Fruit fly (Drosophila melanogaster) whole organism, embryonic: ENCODE data around the gene CG6195.

Experiments
- Abd-B ChIP-seq: fragments of 200-800 bp; sonication (Bioruptor generic); optimal IDR thresholded peaks from 2 replicates; lab custom pipeline; 2018; ENCODE audit warnings: missing biosample characterization, mild to moderate bottlenecking, missing genetic modification characterization, moderate library complexity
- Ada2b ChIP-seq: fragments of 200-800 bp; sonication (Bioruptor generic); IDR thresholded peaks from 2 replicates; pipeline ENCODE4 v1.3.6; 2022; ENCODE audit warnings: missing biosample characterization, missing genetic modification characterization
- Atf-2 ChIP-seq: fragments of 200-800 bp; sonication (Bioruptor generic); optimal IDR thresholded peaks from 2 replicates; lab custom pipeline; 2016; ENCODE audit warnings: missing biosample characterization, missing genetic modification characterization
- Bgb ChIP-seq: fragments of 200-800 bp; sonication (Bioruptor generic); IDR thresholded peaks from 2 replicates; pipeline ENCODE4 v1.3.6; 2022; ENCODE audit warnings: missing biosample characterization, missing genetic modification characterization; ENCODE audit not compliant: partially characterized antibody
- Blimp-1 ChIP-seq: fragments of 200-800 bp; sonication (Bioruptor generic); optimal IDR thresholded peaks from 3 replicates; lab custom pipeline; 2018; ENCODE audit warnings: missing biosample characterization, missing genetic modification characterization, mild to moderate bottlenecking, moderate library complexity, missing genetic modification reagents
- CG10654 ChIP-seq: fragments of 200-800 bp; sonication (Bioruptor generic); optimal IDR thresholded peaks from 2 replicates; lab custom pipeline; 2016; ENCODE audit warnings: missing biosample characterization, missing genetic modification characterization
- CG10979 ChIP-seq: fragments of 200-800 bp; sonication (Bioruptor generic); optimal IDR thresholded peaks from 2 replicates; lab custom pipeline; 2018; ENCODE audit warnings: missing biosample characterization, mild to moderate bottlenecking, missing genetic modification characterization, moderate library complexity
- CG11398 ChIP-seq: fragments of 200-800 bp; sonication (Bioruptor generic); optimal IDR thresholded peaks from 2 replicates; lab custom pipeline; 2016; ENCODE audit warnings: missing biosample characterization, missing genetic modification characterization
- CG11695 ChIP-seq: fragments of 200-800 bp; sonication (Bioruptor generic); IDR thresholded peaks from 3 replicates; pipeline ENCODE4 v1.3.6; 2022; ENCODE audit warnings: missing biosample characterization, missing genetic modification characterization
- CG11696 ChIP-seq: fragments of 200-800 bp; sonication (Bioruptor generic); IDR thresholded peaks from 2 replicates; pipeline ENCODE4 v1.3.6; 2022; ENCODE audit warnings: missing biosample characterization, missing genetic modification characterization
- CG12744 ChIP-seq: fragments of 200-800 bp; sonication (Bioruptor generic); optimal IDR thresholded peaks from 2 replicates; lab custom pipeline; 2016; ENCODE audit warnings: missing biosample characterization, missing genetic modification characterization
- CG13296 ChIP-seq: fragments of 200-800 bp; sonication (Bioruptor generic); optimal IDR thresholded peaks from 3 replicates; lab custom pipeline; 2018; ENCODE audit warnings: missing biosample characterization, mild to moderate bottlenecking, missing genetic modification characterization
- CG14965 ChIP-seq: fragments of 200-800 bp; sonication (Bioruptor generic); optimal IDR thresholded peaks from 2 replicates; lab custom pipeline; 2016; ENCODE audit warnings: missing biosample characterization, missing genetic modification characterization, borderline replicate concordance
- CG15269 ChIP-seq: fragments of 200-800 bp; sonication (Bioruptor generic); optimal IDR thresholded peaks from 2 replicates; lab custom pipeline; 2018; ENCODE audit warnings: missing biosample characterization, mild to moderate bottlenecking, missing genetic modification characterization, moderate library complexity
- CG15696 ChIP-seq: fragments of 200-800 bp; sonication (Bioruptor generic); optimal IDR thresholded peaks from 2 replicates; lab custom pipeline; 2019; ENCODE audit warnings: missing biosample characterization, mild to moderate bottlenecking, missing genetic modification characterization, moderate library complexity
- CG1647 ChIP-seq: fragments of 200-800 bp; sonication (Bioruptor generic); optimal IDR thresholded peaks from 3 replicates; lab custom pipeline; 2016; ENCODE audit warnings: missing biosample characterization, missing genetic modification characterization
- CG17829 ChIP-seq: fragments of 200-800 bp; optimal IDR thresholded peaks from 2 replicates; lab custom pipeline; 2019; ENCODE audit warnings: missing biosample characterization, mild to moderate bottlenecking, missing genetic modification characterization, moderate library complexity
- CG1832 ChIP-seq: fragments of 200-800 bp; sonication (Bioruptor generic); optimal IDR thresholded peaks from 2 replicates; lab custom pipeline; 2017; ENCODE audit warnings: missing biosample characterization, mild to moderate bottlenecking, missing genetic modification characterization, inconsistent platforms
- CG18619 ChIP-seq: fragments of 200-800 bp; sonication (Bioruptor generic); optimal IDR thresholded peaks from 3 replicates; lab custom pipeline; 2017; ENCODE audit warnings: missing biosample characterization, mild to moderate bottlenecking, missing genetic modification characterization
- CG31441 ChIP-seq: fragments of 200-800 bp; sonication (Bioruptor generic); IDR thresholded peaks from 2 replicates; pipeline ENCODE4 v1.3.6; 2022; ENCODE audit warnings: missing biosample characterization, missing genetic modification characterization
- CG34224 ChIP-seq: fragments of 200-800 bp; sonication (Bioruptor generic); IDR thresholded peaks from 3 replicates; pipeline ENCODE4 v1.3.6; 2022; ENCODE audit warnings: missing biosample characterization, missing genetic modification characterization; ENCODE audit not compliant: partially characterized antibody
- CG3726 ChIP-seq: fragments of 200-800 bp; sonication (Bioruptor generic); IDR thresholded peaks from 3 replicates; pipeline ENCODE4, ENCODE4 v1.3.6; 2022; ENCODE audit warnings: missing biosample characterization, missing genetic modification characterization
- CG3847 ChIP-seq: fragments of 200-800 bp; sonication (Bioruptor generic); IDR thresholded peaks from 2 replicates; pipeline ENCODE4 v1.3.6; 2022; ENCODE audit warnings: missing biosample characterization, missing genetic modification characterization
- CG4360 ChIP-seq: fragments of 200-800 bp; sonication (Bioruptor generic); IDR thresholded peaks from 2 replicates; pipeline ENCODE4 v1.3.6; 2022; ENCODE audit warnings: missing biosample characterization, missing genetic modification characterization
- CG4730 ChIP-seq: fragments of 200-800 bp; sonication (Bioruptor generic); IDR thresholded peaks from 2 replicates; pipeline ENCODE4 v1.3.6; 2022; ENCODE audit warnings: missing biosample characterization, missing genetic modification characterization
- CG6689 ChIP-seq: fragments of 200-800 bp; sonication (Bioruptor generic); IDR thresholded peaks from 2 replicates; pipeline ENCODE4 v1.3.6; 2022; ENCODE audit warnings: missing biosample characterization, missing genetic modification characterization
- E2f1 ChIP-seq: fragments of 200-800 bp; sonication (Bioruptor generic); IDR thresholded peaks from 2 replicates; pipeline ENCODE4 v1.3.6; 2022; ENCODE audit warnings: missing biosample characterization, missing genetic modification characterization
- H2.0 ChIP-seq: fragments of 200-800 bp; sonication (Bioruptor generic); IDR thresholded peaks from 2 replicates; pipeline ENCODE4 v1.3.6; 2022; ENCODE audit warnings: missing biosample characterization, missing genetic modification characterization
- HLH3B ChIP-seq: fragments of 200-800 bp; sonication (Bioruptor generic); IDR thresholded peaks from 2 replicates; pipeline ENCODE4 v1.3.6; 2022; ENCODE audit warnings: missing biosample characterization, missing genetic modification characterization
- HLHmδ ChIP-seq: fragments of 200-800 bp; sonication (Bioruptor generic); optimal IDR thresholded peaks from 2 replicates; lab custom pipeline; 2018; ENCODE audit warnings: missing biosample characterization, mild to moderate bottlenecking, missing genetic modification characterization, moderate library complexity
- HmgD ChIP-seq: fragments of 200-800 bp; sonication (Bioruptor generic); optimal IDR thresholded peaks from 3 replicates; lab custom pipeline; 2016; ENCODE audit warnings: missing biosample characterization, missing genetic modification characterization
- Mad ChIP-seq: fragments of 200-800 bp; sonication (Bioruptor generic); optimal IDR thresholded peaks from 2 replicates; lab custom pipeline; 2016; ENCODE audit warnings: missing biosample characterization, missing genetic modification characterization
- NK7.1 ChIP-seq: fragments of 200-800 bp; sonication (Bioruptor generic); optimal IDR thresholded peaks from 3 replicates; lab custom pipeline; 2016; ENCODE audit warnings: missing biosample characterization, missing genetic modification characterization
- Nf-YC ChIP-seq: fragments of 200-800 bp; optimal IDR thresholded peaks from 3 replicates; lab custom pipeline; 2019; ENCODE audit warnings: missing biosample characterization, mild to moderate bottlenecking, missing genetic modification characterization, moderate library complexity
- Optix ChIP-seq: fragments of 200-800 bp; sonication (Bioruptor generic); IDR thresholded peaks from 3 replicates; pipeline ENCODE4 v1.3.6; 2022; ENCODE audit warnings: missing biosample characterization, missing genetic modification characterization
- Six4 ChIP-seq: fragments of 200-800 bp; sonication (Bioruptor generic); optimal IDR thresholded peaks from 2 replicates; lab custom pipeline; 2016; ENCODE audit warnings: missing biosample characterization, missing genetic modification characterization
- Sry-β ChIP-seq: fragments of 200-800 bp; sonication (Bioruptor generic); optimal IDR thresholded peaks from 2 replicates; lab custom pipeline; 2018; ENCODE audit warnings: missing biosample characterization, mild to moderate bottlenecking, missing genetic modification characterization, moderate library complexity
- Trl ChIP-seq, 3 experiments: fragments of >200 bp in 2 of 3; fragments of 200-800 bp in 1 of 3; sonication (Bioruptor generic) in 1 of 3; optimal IDR thresholded peaks; 2 replicates in 1 of 3; 3 replicates in 2 of 3; lab custom pipeline; 2016 to 2017; ENCODE audit warnings: missing biosample characterization in 1 of 3, missing genetic modification characterization in 1 of 3
- YL-1 ChIP-seq: fragments of 200-800 bp; sonication (Bioruptor generic); optimal IDR thresholded peaks from 3 replicates; lab custom pipeline; 2017; ENCODE audit warnings: missing biosample characterization, mild to moderate bottlenecking, missing genetic modification characterization
- ap ChIP-seq: fragments of 200-800 bp; sonication (Bioruptor generic); IDR thresholded peaks from 2 replicates; pipeline ENCODE4 v1.3.6; 2022; ENCODE audit warnings: missing biosample characterization, missing genetic modification characterization
- bigmax ChIP-seq: fragments of 200-800 bp; sonication (Bioruptor generic); optimal IDR thresholded peaks from 2 replicates; lab custom pipeline; 2018; ENCODE audit warnings: missing biosample characterization, mild to moderate bottlenecking, missing genetic modification characterization
- bowl ChIP-seq: fragments of 200-800 bp; sonication (Bioruptor generic); IDR thresholded peaks from 2 replicates; pipeline ENCODE4 v1.3.6; 2022; ENCODE audit warnings: missing biosample characterization, missing genetic modification characterization
- cg ChIP-seq: fragments of 200-800 bp; sonication (Bioruptor generic); optimal IDR thresholded peaks from 3 replicates; lab custom pipeline; 2019; ENCODE audit warnings: missing biosample characterization, mild to moderate bottlenecking, missing genetic modification characterization, moderate library complexity
- crp ChIP-seq, 2 experiments: fragments of 200-800 bp; sonication (Bioruptor generic); optimal IDR thresholded peaks; 2 replicates in 1 of 2; 3 replicates in 1 of 2; lab custom pipeline; 2017; ENCODE audit warnings: missing biosample characterization in 2 of 2, missing genetic modification characterization in 2 of 2, mild to moderate bottlenecking in 1 of 2, moderate library complexity in 1 of 2
- exex ChIP-seq: fragments of 200-800 bp; sonication (Bioruptor generic); optimal IDR thresholded peaks from 4 replicates; lab custom pipeline; 2018; ENCODE audit warnings: missing biosample characterization, mild to moderate bottlenecking, missing genetic modification characterization, moderate library complexity
- kay ChIP-seq: fragments of 200-800 bp; sonication (Bioruptor generic); optimal IDR thresholded peaks from 2 replicates; lab custom pipeline; 2016; ENCODE audit warnings: missing biosample characterization, missing genetic modification characterization
- klu ChIP-seq: fragments of 200-800 bp; sonication (Bioruptor generic); IDR thresholded peaks from 2 replicates; pipeline ENCODE4 v1.3.6; 2022; ENCODE audit warnings: missing biosample characterization, missing genetic modification characterization
- luna ChIP-seq: fragments of 200-800 bp; sonication (Bioruptor generic); optimal IDR thresholded peaks from 2 replicates; lab custom pipeline; 2016; ENCODE audit warnings: missing biosample characterization, missing genetic modification characterization
- oc ChIP-seq: fragments of 200-800 bp; sonication (Bioruptor generic); optimal IDR thresholded peaks from 2 replicates; lab custom pipeline; 2018; ENCODE audit warnings: missing biosample characterization, mild to moderate bottlenecking, missing genetic modification characterization, moderate library complexity
- run ChIP-seq: fragments of 200-800 bp; sonication (Bioruptor generic); optimal IDR thresholded peaks from 3 replicates; lab custom pipeline; 2018; ENCODE audit warnings: missing biosample characterization, mild to moderate bottlenecking, missing genetic modification characterization
- tap ChIP-seq: fragments of 200-800 bp; optimal IDR thresholded peaks from 3 replicates; lab custom pipeline; 2019; ENCODE audit warnings: missing biosample characterization, mild to moderate bottlenecking, missing genetic modification characterization, moderate library complexity

CG6195 gene

dm6 chr3R:19642893-19643270 is 5.3 kb downstream of the CG6195 start (continued):
- TF ChIP-seq CG34224 (GFP tag; lab: Robert Waterston, UW) (peak; percentile 62), CG18619 (GFP tag; lab: Kevin White, UChicago) (no peak), tap (no peak), CG6689 (no peak), CG11695 (GFP tag; lab: Robert Waterston, UW) (no peak), Six4 (GFP tag; lab: Kevin White, UChicago) (no peak), CG3847 (GFP tag; lab: Robert Waterston, UW) (0 out of 2 replicates have a peak, but pooled peaks have one; percentile 12), oc (tag; lab: Kevin White, UChicago) (no peak), CG4730 (no peak), bigmax (GFP tag; lab: Kevin White, UChicago) (no peak), CG4360 (GFP tag; lab: Robert Waterston, UW) (no peak), luna (GFP tag; lab: Kevin White, UChicago) (no peak), CG14965 (GFP tag; lab: Kevin White, UChicago) (no peak), ap (GFP tag; lab: Robert Waterston, UW) (no peak), Mad (GFP tag; lab: Kevin White, UChicago) (no peak), crp (GFP tag; optimal IDR thresholded peaks at IDR 0.05; lab: Kevin White, UChicago) (peak; percentile 19 to 79), cg (no peak), HmgD (GFP tag; lab: Kevin White, UChicago) (no peak), CG13296 (no peak), klu (GFP tag; lab: Robert Waterston, UW) (no peak), CG1647 (no peak), bowl (GFP tag; lab: Robert Waterston, UW) (no peak), YL-1 (GFP tag; lab: Kevin White, UChicago) (no peak), Bgb (peak; percentile 85), NK7.1 (no peak), Ada2b (no peak), Blimp-1 (GFP tag; lab: Kevin White, UChicago) (no peak), Abd-B (no peak), kay (no peak), Trl (optimal IDR thresholded peaks at IDR 0.05; lab: Kevin White, UChicago) (no peak), Trl (GFP tag; optimal IDR thresholded peaks at IDR 0.05; lab: Kevin White, UChicago) (peak; percentile 1), HLHmδ (GFP tag; lab: Kevin White, UChicago) (no peak), CG10654 (GFP tag; lab: Kevin White, UChicago) (no peak), exex (tag; lab: Kevin White, UChicago) (no peak), Nf-YC (tag; lab: Kevin White, UChicago) (no peak), HLH3B (GFP tag; lab: Robert Waterston, UW) (no peak), Sry-β (GFP tag; lab: Kevin White, UChicago) (no peak), CG17829 (tag; lab: Kevin White, UChicago) (no peak), Optix (no peak), E2f1 (GFP tag; lab: Robert Waterston, UW) (peak; percentile 23; the same call in 1 of the 2 replicates), CG11696 (no peak), Atf-2 (GFP tag; lab: Kevin White, UChicago) (no peak), CG3726 (GFP tag; lab: Robert Waterston, UW) (no peak), CG31441 (GFP tag; lab: Robert Waterston, UW) (no peak), CG12744 (GFP tag; lab: Kevin White, UChicago) (no peak), CG1832 (GFP tag; lab: Kevin White, UChicago) (no peak), CG15696 (no peak), CG10979 (tag; lab: Kevin White, UChicago) (no peak), run (tag; lab: Kevin White, UChicago) (no peak), CG15269 (tag; lab: Kevin White, UChicago) (no peak), CG11398 (GFP tag; lab: Kevin White, UChicago) (no peak), H2.0 (GFP tag; lab: Robert Waterston, UW) (no peak)
